Fruit fly (Drosophila melanogaster): ENCODE data around the gene RnrL.

DNA sequence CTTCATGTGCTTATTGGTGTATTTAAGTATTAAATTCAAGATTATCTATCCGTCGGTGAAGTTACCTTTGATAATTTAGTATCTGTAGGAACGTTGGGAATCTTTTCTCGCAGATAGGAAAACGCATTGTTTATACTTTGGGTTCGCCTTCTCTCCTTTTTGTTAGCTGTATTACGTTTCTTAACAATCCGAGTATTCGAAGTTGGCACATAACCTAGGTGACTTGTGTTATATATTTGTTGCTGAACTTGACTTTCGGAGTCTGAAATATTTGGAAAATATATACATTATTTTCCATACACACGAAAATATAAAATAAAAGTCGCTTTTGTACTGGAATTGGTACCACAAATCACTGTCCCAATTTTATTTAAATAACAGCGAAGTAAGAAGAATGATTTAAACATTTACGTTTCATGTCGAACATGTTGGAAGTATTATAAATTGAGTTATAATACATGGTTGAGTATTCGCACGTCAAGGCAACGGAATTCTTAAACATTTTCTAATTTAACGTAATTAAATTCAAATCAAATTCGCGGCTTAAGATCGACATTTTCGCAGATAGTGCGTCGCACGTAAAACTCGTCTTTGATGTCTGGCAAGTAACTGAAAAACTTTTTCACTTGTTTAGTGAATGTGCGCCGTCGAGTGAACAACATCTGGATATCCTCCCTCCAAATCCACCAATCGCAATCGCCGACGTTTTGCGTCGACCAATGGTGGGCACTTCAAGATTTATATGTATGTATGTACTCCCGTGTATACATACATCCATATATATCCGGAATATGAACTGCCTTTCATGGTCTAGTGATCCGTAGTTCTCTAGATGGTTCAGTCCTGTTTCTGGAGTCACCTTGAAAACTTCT is 32.7 kb downstream of the RnrL start, which contains the start of gene Hand:
- TF ChIP-seq h (GFP tag; optimal IDR thresholded peaks at IDR 0.05) (no peak), Myc (optimal IDR thresholded peaks at IDR 0.05) (no peak), Abd-B (GFP tag; optimal IDR thresholded peaks at IDR 0.05) (no peak), CG9705 (GFP tag; optimal IDR thresholded peaks at IDR 0.05) (no peak), Sp1 (GFP tag; optimal IDR thresholded peaks at IDR 0.05) (no peak)
